Worm (Caenorhabditis elegans) whole organism, L4/young adult: Measurements from ENCODE around the gene rbm-28.

Source experiments
- W03F9.2 ChIP-seq: fragments of 150-350 bp; optimal IDR thresholded peaks from 2 replicates; lab custom pipeline; 2014; ENCODE audit warnings: missing biosample characterization, missing genetic modification characterization
- dao-5 ChIP-seq: sonication (generic microtip); optimal IDR thresholded peaks from 2 replicates; lab custom pipeline; 2016; ENCODE audit warnings: missing genotype, missing genetic modification characterization, moderate library complexity, missing compliant biosample characterization
- him-1 ChIP-seq: sonication (generic microtip); optimal IDR thresholded peaks from 2 replicates; lab custom pipeline; 2016; ENCODE audit warnings: missing genotype, missing genetic modification reagents, missing genetic modification characterization, missing compliant biosample characterization

ce11 chrII:14820460-14820859 is 36.6 kb upstream of the rbm-28 start:
- TF ChIP-seq dao-5 (tag; lab: Kevin White, UChicago), result no peak
- TF ChIP-seq him-1 (tag; lab: Kevin White, UChicago), result no peak
- TF ChIP-seq W03F9.2, result no peak
